Fruit fly (Drosophila melanogaster): ENCODE measurements around the gene CG12948.

- no peak for TF ChIP-seq salr (GFP tag; optimal IDR thresholded peaks at IDR 0.05)
- TF ChIP-seq Eip78C (GFP tag), result no peak
- no peak for TF ChIP-seq topi (GFP tag; optimal IDR thresholded peaks at IDR 0.05)
- no peak for TF ChIP-seq Blimp-1 (GFP tag; optimal IDR thresholded peaks at IDR 0.05)
- TF ChIP-seq CG8119 (GFP tag; IDR thresholded peaks at IDR 0.05), result no peak
Measured at dm6 chr3R:9735151-9735550, 12.4 kb downstream of the CG12948 start.

All from whole organism, prepupa.